Fruit fly (Drosophila melanogaster): ENCODE results near the gene CG42717.

CG42717 gene

DNA sequence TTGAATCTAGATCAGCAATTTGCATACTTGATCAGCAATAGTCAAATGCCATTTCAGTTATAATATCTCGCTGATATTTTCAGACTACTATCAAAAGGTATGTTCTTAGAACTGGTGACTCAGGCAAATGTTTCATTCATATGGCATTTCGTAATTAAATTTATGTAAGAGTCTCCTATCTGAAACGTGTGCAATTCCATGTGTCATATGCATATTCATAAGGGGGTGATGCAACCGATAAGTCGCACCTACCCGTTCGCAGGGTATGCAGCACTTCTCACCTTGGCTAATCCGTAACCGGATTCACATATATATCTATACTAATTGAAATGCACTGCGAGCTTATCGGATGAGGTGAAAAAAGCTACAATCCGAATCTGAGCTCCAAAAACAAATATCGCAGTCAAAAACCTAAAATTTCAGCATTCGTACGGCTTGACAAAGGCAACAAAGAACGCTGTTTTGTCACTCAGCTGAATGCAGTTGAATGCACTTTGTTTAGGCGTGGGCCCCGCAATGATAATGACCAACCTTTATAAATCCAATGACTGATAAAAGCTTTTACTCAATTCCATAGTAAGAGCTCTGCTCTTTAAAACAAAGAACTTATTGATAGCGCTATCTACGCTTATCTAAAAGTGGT is 4.8 kb upstream of the CG42717 start (continued):
- no peak for TF ChIP-seq mirr (GFP tag; optimal IDR thresholded peaks at IDR 0.05)
- TF ChIP-seq aop (GFP tag; IDR thresholded peaks at IDR 0.05), result no peak
- TF ChIP-seq CG4328 (GFP tag; optimal IDR thresholded peaks at IDR 0.05), result no peak
- TF ChIP-seq CG11696 (GFP tag; IDR thresholded peaks at IDR 0.05), result no peak
- TF ChIP-seq Xrp1 (GFP tag; IDR thresholded peaks at IDR 0.05), result peak; percentile 19; the same call in 1 of the 2 replicates
- peak; percentile 4 for TF ChIP-seq tap (tag; optimal IDR thresholded peaks at IDR 0.05)
- no peak for TF ChIP-seq cwo (GFP tag; optimal IDR thresholded peaks at IDR 0.05)
- 0 out of 2 replicates have a peak, but pooled peaks have one; percentile 15 for TF ChIP-seq nerfin-2 (GFP tag; IDR thresholded peaks at IDR 0.05; ENCODE audit: partially characterized antibody)
- peak; percentile 70 for TF ChIP-seq sens (GFP tag)
- TF ChIP-seq bsh (GFP tag; optimal IDR thresholded peaks at IDR 0.05), result no peak
- peak; percentile 43 for TF ChIP-seq lbe (GFP tag; optimal IDR thresholded peaks at IDR 0.05)
- no peak for TF ChIP-seq CG2116 (GFP tag; optimal IDR thresholded peaks at IDR 0.05)
- TF ChIP-seq CG18599 (GFP tag; optimal IDR thresholded peaks at IDR 0.05), result peak; percentile 9
- TF ChIP-seq Eip74EF (GFP tag; optimal IDR thresholded peaks at IDR 0.05), result no peak
- TF ChIP-seq BtbVII (GFP tag; optimal IDR thresholded peaks at IDR 0.05), result no peak
- peak; percentile 45 for TF ChIP-seq nom (GFP tag; optimal IDR thresholded peaks at IDR 0.05)
- TF ChIP-seq CG6791 (GFP tag; IDR thresholded peaks at IDR 0.05; ENCODE audit: partially characterized antibody), result 0 out of 3 replicates have a peak, but pooled peaks have one; percentile 17
- TF ChIP-seq ase (GFP tag; IDR thresholded peaks at IDR 0.05), result no peak
- TF ChIP-seq zen (tag; optimal IDR thresholded peaks at IDR 0.05), result no peak
- TF ChIP-seq CG14441 (GFP tag; IDR thresholded peaks at IDR 0.05), result peak; percentile 21; the same call in 1 of the 2 replicates
- no peak for TF ChIP-seq nmo (GFP tag; optimal IDR thresholded peaks at IDR 0.05)
- TF ChIP-seq D19A (tag; optimal IDR thresholded peaks at IDR 0.05), result peak; percentile 71
- no peak for TF ChIP-seq CG1233 (GFP tag; optimal IDR thresholded peaks at IDR 0.05)
- no peak for TF ChIP-seq CG15601 (tag; optimal IDR thresholded peaks at IDR 0.05)
- TF ChIP-seq Bgb (GFP tag; IDR thresholded peaks at IDR 0.05; ENCODE audit: partially characterized antibody), result peak; percentile 19; the same call in 1 of the 2 replicates
- peak; percentile 22 for TF ChIP-seq lab (GFP tag; optimal IDR thresholded peaks at IDR 0.05)

DNA sequence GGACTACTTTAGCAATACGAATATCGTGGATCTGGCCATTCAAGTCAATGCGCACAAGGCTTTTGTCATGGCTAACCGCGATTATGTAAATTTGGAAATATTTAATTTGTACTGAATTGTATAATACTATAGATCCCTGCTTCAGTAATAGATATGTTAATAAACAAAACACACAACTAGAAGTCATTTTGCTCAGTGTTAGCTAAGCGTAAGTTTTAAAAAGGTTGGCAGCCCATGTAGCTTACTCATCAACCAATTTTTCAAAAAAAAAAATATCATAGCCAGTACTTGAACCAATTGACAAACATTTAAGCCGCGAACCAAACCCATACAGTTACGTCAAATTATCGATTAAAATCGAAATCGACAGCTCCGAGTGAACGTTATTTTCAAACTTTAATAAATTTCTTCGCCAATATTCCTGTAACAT is 4.1 kb upstream of the CG42717 start:
- TF ChIP-seq CG8359 (GFP tag; optimal IDR thresholded peaks at IDR 0.05; ENCODE audit: borderline replicate concordance), result peak; percentile 35
- TF ChIP-seq croc (GFP tag; conservative IDR thresholded peaks at IDR 0.05), result peak; percentile 24; the same call in 1 of the 3 replicates
- peak; percentile 45 for TF ChIP-seq CG11723 (GFP tag; optimal IDR thresholded peaks at IDR 0.05)
- TF ChIP-seq CG4424 (GFP tag; optimal IDR thresholded peaks at IDR 0.05), result peak; percentile 74
- TF ChIP-seq CG12219 (GFP tag; optimal IDR thresholded peaks at IDR 0.05), result peak; percentile 81
- peak; percentile 67 for TF ChIP-seq gfzf (GFP tag; optimal IDR thresholded peaks at IDR 0.05)
- peak; percentile 62 for TF ChIP-seq CG12299 (tag; optimal IDR thresholded peaks at IDR 0.05)
- peak; percentile 22 for TF ChIP-seq twi (tag; optimal IDR thresholded peaks at IDR 0.05)
- TF ChIP-seq trem (tag; optimal IDR thresholded peaks at IDR 0.05), result peak; percentile 100
- no peak for TF ChIP-seq pfk (GFP tag; optimal IDR thresholded peaks at IDR 0.05)
- TF ChIP-seq CG7556 (GFP tag; optimal IDR thresholded peaks at IDR 0.05), result peak; percentile 71
- peak; percentile 54 for TF ChIP-seq pnt (GFP tag; optimal IDR thresholded peaks at IDR 0.05)
- TF ChIP-seq disco-r (GFP tag; optimal IDR thresholded peaks at IDR 0.05), result no peak
- TF ChIP-seq tap (tag; optimal IDR thresholded peaks at IDR 0.05), result peak; percentile 71
- TF ChIP-seq CG34224 (GFP tag; IDR thresholded peaks at IDR 0.05; ENCODE audit: partially characterized antibody), result no peak
- no peak for TF ChIP-seq CG15479 (GFP tag; optimal IDR thresholded peaks at IDR 0.05)
- TF ChIP-seq fu2 (GFP tag; optimal IDR thresholded peaks at IDR 0.05), result peak; percentile 73
- peak; percentile 43 for TF ChIP-seq NK7.1 (GFP tag; optimal IDR thresholded peaks at IDR 0.05)
- TF ChIP-seq emc (GFP tag; optimal IDR thresholded peaks at IDR 0.05), result peak; percentile 48
- peak; percentile 43 for TF ChIP-seq CG1602 (GFP tag; optimal IDR thresholded peaks at IDR 0.05)
- peak; percentile 72 for TF ChIP-seq HmgD (GFP tag; optimal IDR thresholded peaks at IDR 0.05)
- TF ChIP-seq esg (GFP tag; conservative IDR thresholded peaks at IDR 0.05), result peak; percentile 59
- 0 out of 4 replicates have a peak, but pooled peaks have one; percentile 43 for TF ChIP-seq chinmo (GFP tag; IDR thresholded peaks at IDR 0.05; ENCODE audit: partially characterized antibody)

All from whole organism, embryonic.